Worm (Caenorhabditis elegans): Measurements from ENCODE around the gene lec-10.

lec-10 gene

DNA sequence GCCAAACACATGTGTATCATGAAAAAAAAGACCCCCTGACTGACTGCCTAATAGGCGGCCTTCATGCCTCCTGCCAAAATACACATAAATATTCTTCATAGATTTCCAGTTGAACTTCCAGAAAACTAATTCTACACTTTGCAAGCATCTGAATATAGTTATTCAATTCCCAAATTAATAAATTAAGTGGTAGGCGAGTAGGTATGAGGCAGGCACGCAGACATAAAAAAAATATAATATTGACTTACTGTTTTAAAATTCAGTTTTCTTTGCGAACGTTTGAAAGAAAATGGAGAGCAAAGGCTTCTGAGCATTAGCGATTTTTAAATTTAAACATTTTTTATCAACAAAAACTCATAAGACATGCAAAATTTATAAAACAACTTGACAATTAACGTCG is 1.0 kb downstream of the lec-10 start (continued):
- TF ChIP-seq ceh-40 (GFP tag; IDR thresholded peaks at IDR 0.05) (no peak), lsl-1 (GFP tag; optimal IDR thresholded peaks at IDR 0.05) (no peak), mcd-1 (GFP tag; IDR thresholded peaks at IDR 0.05) (no peak), mes-4 (tag; optimal IDR thresholded peaks at IDR 0.05) (no peak), lir-1 (GFP tag; conservative IDR thresholded peaks at IDR 0.05) (no peak), egl-44 (GFP tag; IDR thresholded peaks at IDR 0.05) (0 out of 2 replicates have a peak, but pooled peaks have one; percentile 24), Y53F4B.3 (GFP tag; IDR thresholded peaks at IDR 0.05) (no peak), madf-6 (GFP tag; IDR thresholded peaks at IDR 0.05) (no peak), K12H6.12 (tag; optimal IDR thresholded peaks at IDR 0.05) (no peak), B0261.1 (tag; optimal IDR thresholded peaks at IDR 0.05) (no peak), ets-4 (GFP tag; optimal IDR thresholded peaks at IDR 0.05) (no peak), let-607 (tag; optimal IDR thresholded peaks at IDR 0.05) (peak in 1 of 2 experiments; percentile 48), nhr-80 (tag; optimal IDR thresholded peaks at IDR 0.05) (peak; percentile 6), Y95B8A.8 (GFP tag; IDR thresholded peaks at IDR 0.05) (no peak), zim-3 (tag; optimal IDR thresholded peaks at IDR 0.05) (no peak), nhr-120 (GFP tag; IDR thresholded peaks at IDR 0.05) (no peak), F49E8.2 (tag; optimal IDR thresholded peaks at IDR 0.05; ENCODE audit: insufficient read depth) (no peak), fkh-3 (tag; optimal IDR thresholded peaks at IDR 0.05) (no peak), cebp-2 (GFP tag; IDR thresholded peaks at IDR 0.05) (0 out of 2 replicates have a peak, but pooled peaks have one; percentile 30), lsy-27 (tag; optimal IDR thresholded peaks at IDR 0.05; ENCODE audit: borderline replicate concordance, insufficient read depth) (no peak), sdz-38 (tag; optimal IDR thresholded peaks at IDR 0.05) (no peak), ztf-26 (tag; optimal IDR thresholded peaks at IDR 0.05) (no peak), F37B4.10 (GFP tag; IDR thresholded peaks at IDR 0.05) (no peak), F52B5.7 (tag; optimal IDR thresholded peaks at IDR 0.05) (no peak), sptf-2 (GFP tag; optimal IDR thresholded peaks at IDR 0.05) (no peak), ceh-100 (GFP tag; IDR thresholded peaks at IDR 0.05) (no peak), B0019.2 (GFP tag; conservative IDR thresholded peaks at IDR 0.05) (no peak), dox-1 (GFP tag; IDR thresholded peaks at IDR 0.05) (peak; percentile 22; the same call in 1 of the 2 replicates), nfyb-1 (GFP tag; IDR thresholded peaks at IDR 0.05) (0 out of 2 replicates have a peak, but pooled peaks have one; percentile 32), akir-1 (GFP tag; optimal IDR thresholded peaks at IDR 0.05) (no peak), dpl-1 (GFP tag; optimal IDR thresholded peaks at IDR 0.05) (no peak), nhr-90 (tag; optimal IDR thresholded peaks at IDR 0.05) (peak; percentile 26), ztf-28 (GFP tag; IDR thresholded peaks at IDR 0.05) (no peak), attf-5 (GFP tag; optimal IDR thresholded peaks at IDR 0.05) (no peak), Y79H2A.3 (GFP tag; conservative IDR thresholded peaks at IDR 0.05) (no peak), bed-1 (GFP tag; IDR thresholded peaks at IDR 0.05) (no peak), rcor-1 (GFP tag; IDR thresholded peaks at IDR 0.05) (no peak), tbx-9 (tag; optimal IDR thresholded peaks at IDR 0.05; ENCODE audit: borderline replicate concordance) (no peak), F10E7.11 (tag; optimal IDR thresholded peaks at IDR 0.05) (no peak), Y56A3A.18 (GFP tag; IDR thresholded peaks at IDR 0.05) (0 out of 2 replicates have a peak, but pooled peaks have one; percentile 7)

DNA sequence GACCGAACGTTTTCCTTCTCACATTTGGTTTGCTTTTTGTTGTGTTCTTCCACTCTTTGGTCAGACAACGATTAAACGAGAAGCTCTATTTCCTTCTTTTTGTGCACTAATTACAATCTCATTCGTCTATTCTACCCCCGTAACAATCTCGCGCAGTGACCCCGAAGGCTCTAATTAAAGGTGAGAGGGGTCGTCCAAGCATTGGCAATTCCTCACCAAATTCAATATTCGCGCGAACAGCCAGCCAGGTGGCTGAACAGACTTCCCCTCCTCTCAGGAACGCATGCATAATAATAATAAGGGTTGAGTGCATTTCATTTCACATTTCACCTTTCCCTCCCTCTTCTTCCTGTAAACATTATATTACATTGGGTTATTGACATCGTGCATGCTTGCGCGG is 3.8 kb downstream of the lec-10 start:
- TF ChIP-seq snpc-4 (GFP tag; optimal IDR thresholded peaks at IDR 0.05) (no peak), snpc-4 (tag; optimal IDR thresholded peaks at IDR 0.05) (no peak), ceh-79 (tag; optimal IDR thresholded peaks at IDR 0.05) (no peak), sea-2 (GFP tag; IDR thresholded peaks at IDR 0.05) (no peak), attf-3 (GFP tag; conservative IDR thresholded peaks at IDR 0.05) (no peak), Y56A3A.18 (GFP tag; IDR thresholded peaks at IDR 0.05) (no peak), F23B12.7 (tag; optimal IDR thresholded peaks at IDR 0.05; ENCODE audit: insufficient read depth) (no peak), Y79H2A.3 (GFP tag; conservative IDR thresholded peaks at IDR 0.05) (no peak), bed-2 (GFP tag; IDR thresholded peaks at IDR 0.05) (no peak), ZK185.1 (tag; optimal IDR thresholded peaks at IDR 0.05; ENCODE audit: poor library complexity, severe bottlenecking) (no peak), ccch-3 (GFP tag; optimal IDR thresholded peaks at IDR 0.05) (no peak), him-1 (tag; optimal IDR thresholded peaks at IDR 0.05) (no peak), aptf-3 (GFP tag; IDR thresholded peaks at IDR 0.05) (no peak)

Measured in whole organism, young adult.